Fruit fly (Drosophila melanogaster): ENCODE measurements around the gene ranshi.

dm6 chr3R:8721071-8721470 lies 8.4 kb downstream of the ranshi start, which contains the start of gene CG8136:
- TF ChIP-seq CTCF (optimal IDR thresholded peaks at IDR 0.05), result no peak
- TF ChIP-seq CG8478 (optimal IDR thresholded peaks at IDR 0.05), result no peak

All from S2 (cell line).